Worm (Caenorhabditis elegans): ENCODE results near the gene rcan-1.

The rcan-1 gene

DNA sequence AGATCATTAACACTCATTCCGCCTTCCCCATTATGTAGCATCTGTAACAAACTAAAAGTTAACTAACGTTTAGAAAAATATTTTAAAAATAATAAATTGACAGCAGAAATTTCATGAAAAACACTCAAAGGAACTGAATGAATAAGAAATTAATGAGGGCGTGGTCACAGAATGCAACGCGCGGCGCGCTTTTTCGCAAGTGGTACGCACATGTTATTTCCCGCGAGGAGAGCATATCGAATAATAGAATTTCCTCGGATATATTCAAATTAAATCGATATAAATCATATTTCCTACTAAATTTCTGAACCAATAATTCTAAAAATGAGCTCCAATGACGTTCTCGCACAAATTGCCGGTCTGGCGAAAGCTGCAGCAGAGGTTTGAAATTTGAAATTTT is 8.8 kb upstream of the rcan-1 start, which contains the start of the genes abi-1 and arle-14 (continued):
- TF ChIP-seq nhr-76 (tag; optimal IDR thresholded peaks at IDR 0.05) (no peak), ama-1 (optimal IDR thresholded peaks at IDR 0.05) (no peak), nhr-12 (tag; optimal IDR thresholded peaks at IDR 0.05) (no peak), blmp-1 (tag; optimal IDR thresholded peaks at IDR 0.05) (no peak), snu-23 (GFP tag; optimal IDR thresholded peaks at IDR 0.05) (peak; percentile 24), nhr-47 (tag; optimal IDR thresholded peaks at IDR 0.05) (peak; percentile 21), nhr-237 (tag; optimal IDR thresholded peaks at IDR 0.05) (no peak), isw-1 (GFP tag; IDR thresholded peaks at IDR 0.05) (no peak), hlh-17 (GFP tag; optimal IDR thresholded peaks at IDR 0.05; ENCODE audit: borderline replicate concordance) (no peak), tbx-2 (tag; optimal IDR thresholded peaks at IDR 0.05) (peak; percentile 2), rnt-1 (tag; optimal IDR thresholded peaks at IDR 0.05) (no peak), sup-37 (GFP tag; optimal IDR thresholded peaks at IDR 0.05) (no peak), pqm-1 (tag; optimal IDR thresholded peaks at IDR 0.05) (no peak), efl-3 (GFP tag; optimal IDR thresholded peaks at IDR 0.05) (no peak), xbp-1 (tag; optimal IDR thresholded peaks at IDR 0.05) (peak; percentile 30), nhr-28 (tag; optimal IDR thresholded peaks at IDR 0.05) (no peak), lsy-2 (tag; optimal IDR thresholded peaks at IDR 0.05) (peak; percentile 3 to 30), Y116A8C.19 (tag; optimal IDR thresholded peaks at IDR 0.05; ENCODE audit: borderline replicate concordance) (no peak), nhr-11 (tag; optimal IDR thresholded peaks at IDR 0.05) (no peak), ceh-63 (GFP tag; optimal IDR thresholded peaks at IDR 0.05) (no peak), elt-2 (tag; optimal IDR thresholded peaks at IDR 0.05) (no peak), ces-1 (GFP tag; optimal IDR thresholded peaks at IDR 0.05) (no peak), unc-130 (tag; optimal IDR thresholded peaks at IDR 0.05) (peak; percentile 9), elt-3 (tag; optimal IDR thresholded peaks at IDR 0.05) (no peak), nhr-20 (tag; optimal IDR thresholded peaks at IDR 0.05) (no peak), nhr-77 (tag; optimal IDR thresholded peaks at IDR 0.05) (no peak), vab-15 (tag; optimal IDR thresholded peaks at IDR 0.05) (no peak), skn-1 (tag; optimal IDR thresholded peaks at IDR 0.05) (no peak), ceh-88 (GFP tag; IDR thresholded peaks at IDR 0.05) (no peak), zag-1 (tag; optimal IDR thresholded peaks at IDR 0.05) (no peak), ztf-4 (tag; optimal IDR thresholded peaks at IDR 0.05) (no peak), nhr-90 (tag; optimal IDR thresholded peaks at IDR 0.05; ENCODE audit: poor library complexity) (peak; percentile 10), zip-4 (GFP tag; optimal IDR thresholded peaks at IDR 0.05) (no peak), C16A3.4 (tag; optimal IDR thresholded peaks at IDR 0.05) (no peak), unc-30 (tag; optimal IDR thresholded peaks at IDR 0.05) (no peak), pag-3 (tag; optimal IDR thresholded peaks at IDR 0.05; ENCODE audit: borderline replicate concordance, insufficient read depth) (no peak), dsc-1 (tag; optimal IDR thresholded peaks at IDR 0.05) (peak; percentile 50)

DNA sequence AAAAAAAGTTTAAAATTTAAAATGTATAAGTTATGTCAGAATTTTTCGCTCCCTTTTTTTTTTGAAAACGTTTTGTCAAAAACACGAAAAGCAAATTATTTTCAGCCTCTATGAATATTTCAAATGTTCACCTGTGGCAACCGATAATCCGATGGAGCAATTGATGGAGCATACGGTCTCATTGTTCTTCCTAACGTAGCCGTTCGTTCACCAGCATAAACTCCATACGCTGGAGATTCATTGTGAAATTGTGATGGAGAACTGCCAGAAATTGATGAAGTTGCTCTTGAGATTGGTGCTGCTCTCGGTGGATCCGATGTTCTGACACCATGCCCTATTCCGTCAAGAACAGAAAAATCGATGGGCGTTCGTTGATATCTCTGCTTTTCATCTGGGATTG is 7.9 kb upstream of the rcan-1 start:
- no peak for TF ChIP-seq nhr-71 (tag; optimal IDR thresholded peaks at IDR 0.05)
- TF ChIP-seq nhr-47 (tag; optimal IDR thresholded peaks at IDR 0.05), result no peak
- TF ChIP-seq mdl-1 (tag; optimal IDR thresholded peaks at IDR 0.05), result no peak
- TF ChIP-seq unc-62 (GFP tag; optimal IDR thresholded peaks at IDR 0.05), result no peak
- TF ChIP-seq snpc-4 (tag; optimal IDR thresholded peaks at IDR 0.05), result no peak
- TF ChIP-seq ces-1 (GFP tag; optimal IDR thresholded peaks at IDR 0.05), result no peak
- no peak for TF ChIP-seq rnt-1 (tag; optimal IDR thresholded peaks at IDR 0.05)
- TF ChIP-seq efl-1 (optimal IDR thresholded peaks at IDR 0.05), result no peak
- no peak for TF ChIP-seq efl-1 (GFP tag; optimal IDR thresholded peaks at IDR 0.05 in 1 of 2)
- no peak for TF ChIP-seq hpl-2 (GFP tag; optimal IDR thresholded peaks at IDR 0.05)
- TF ChIP-seq irx-1 (tag; optimal IDR thresholded peaks at IDR 0.05), result no peak
- no peak for TF ChIP-seq efl-3 (GFP tag; optimal IDR thresholded peaks at IDR 0.05)
- TF ChIP-seq snu-23 (GFP tag; optimal IDR thresholded peaks at IDR 0.05), result no peak
- TF ChIP-seq pag-3 (tag; optimal IDR thresholded peaks at IDR 0.05; ENCODE audit: borderline replicate concordance, insufficient read depth), result no peak

All from whole organism, L1 larva.